Worm (Caenorhabditis elegans) whole organism, L4 larva: ENCODE measurements around the gene anmt-1.

ENCODE experiments used
- D1046.2 ChIP-seq: fragments of 200-800 bp; sonication (Bioruptor generic); IDR thresholded peaks from 2 replicates; pipeline ENCODE4 v1.3.6; 2022; ENCODE audit warnings: missing genetic modification characterization, missing compliant biosample characterization
- F10B5.3 ChIP-seq: sonication (generic microtip); optimal IDR thresholded peaks from 2 replicates; lab custom pipeline; 2016; ENCODE audit warnings: mild to moderate bottlenecking, missing genetic modification characterization, missing compliant biosample characterization
- F26F4.8 ChIP-seq: fragments of 200-800 bp; sonication (Bioruptor generic); conservative IDR thresholded peaks from 2 replicates; pipeline ENCODE4 v1.3.6; 2022; ENCODE audit warnings: missing genetic modification characterization, missing compliant biosample characterization
- F37D6.2 ChIP-seq: sonication (generic microtip); optimal IDR thresholded peaks from 2 replicates; lab custom pipeline; 2016; ENCODE audit warnings: mild to moderate bottlenecking, missing genetic modification characterization, missing compliant biosample characterization
- F49E8.2 ChIP-seq: sonication (generic microtip); optimal IDR thresholded peaks from 2 replicates; lab custom pipeline; 2016; ENCODE audit warnings: missing compliant biosample characterization, mild to moderate bottlenecking, missing genetic modification characterization, borderline replicate concordance
- T20F7.1 ChIP-seq: fragments of 200-800 bp; sonication (Bioruptor generic); optimal IDR thresholded peaks from 2 replicates; lab custom pipeline; 2018; ENCODE audit warnings: mild to moderate bottlenecking, missing genetic modification characterization, missing compliant biosample characterization
- ZK337.2 ChIP-seq: fragments of 200-800 bp; sonication (Bioruptor generic); IDR thresholded peaks from 2 replicates; pipeline ENCODE4 v1.3.6; 2022; ENCODE audit warnings: missing genetic modification reagents, missing genetic modification characterization, missing compliant biosample characterization
- ama-1 ChIP-seq: fragments of 150-350 bp; optimal IDR thresholded peaks from 2 replicates; lab custom pipeline; 2014; ENCODE audit warnings: inconsistent platforms, mixed read lengths
- arid-1 ChIP-seq: fragments of 200-800 bp; sonication (Bioruptor generic); conservative IDR thresholded peaks from 2 replicates; pipeline ENCODE4 v1.3.6; 2022; ENCODE audit warnings: missing genetic modification reagents, missing genetic modification characterization, missing compliant biosample characterization
- attf-4 ChIP-seq: sonication (generic microtip); optimal IDR thresholded peaks from 3 replicates; lab custom pipeline; 2017; ENCODE audit warnings: missing biosample characterization, missing genetic modification characterization
- ceh-28 ChIP-seq: fragments of 150-350 bp; optimal IDR thresholded peaks from 2 replicates; lab custom pipeline; 2014; ENCODE audit warnings: missing biosample characterization, missing genetic modification reagents, missing genetic modification characterization
- ceh-62 ChIP-seq: sonication (generic microtip); optimal IDR thresholded peaks from 2 replicates; lab custom pipeline; 2017; ENCODE audit warnings: missing biosample characterization, missing genetic modification characterization
- ceh-82 ChIP-seq: sonication (generic microtip); optimal IDR thresholded peaks from 2 replicates; lab custom pipeline; 2017; ENCODE audit warnings: missing biosample characterization, missing genetic modification characterization
- ces-1 ChIP-seq: fragments of 150-350 bp; sonication (generic microtip); optimal IDR thresholded peaks from 4 replicates; lab custom pipeline; 2014; ENCODE audit warnings: missing biosample characterization, missing genetic modification reagents, missing genetic modification characterization
- cey-2 ChIP-seq: sonication (generic microtip); optimal IDR thresholded peaks from 3 replicates; lab custom pipeline; 2017; ENCODE audit warnings: missing genetic modification characterization, mild to moderate bottlenecking, missing compliant biosample characterization, antibody characterized with exemption, borderline replicate concordance; ENCODE audit not compliant: insufficient read depth
- dmd-6 ChIP-seq: fragments of 200-800 bp; sonication (Bioruptor generic); IDR thresholded peaks from 2 replicates; pipeline ENCODE4 v1.3.6; 2022; ENCODE audit warnings: missing genetic modification reagents, missing genetic modification characterization, missing compliant biosample characterization
- dmd-8 ChIP-seq: fragments of 200-800 bp; sonication (Bioruptor generic); IDR thresholded peaks from 2 replicates; pipeline ENCODE4 v1.3.6; 2022; ENCODE audit warnings: missing genetic modification characterization, missing compliant biosample characterization
- dpl-1 ChIP-seq: fragments of 150-350 bp; optimal IDR thresholded peaks from 2 replicates; lab custom pipeline; 2014; ENCODE audit warnings: missing biosample characterization, missing genetic modification reagents, missing genetic modification characterization
- dve-1 ChIP-seq: sonication (generic microtip); optimal IDR thresholded peaks from 2 replicates; lab custom pipeline; 2017; ENCODE audit warnings: antibody characterized with exemption, mild to moderate bottlenecking, missing genetic modification characterization, missing compliant biosample characterization; ENCODE audit not compliant: insufficient read depth
- egl-27 ChIP-seq: sonication (generic microtip); optimal IDR thresholded peaks from 3 replicates; lab custom pipeline; 2017; ENCODE audit warnings: missing biosample characterization, missing genetic modification reagents, missing genetic modification characterization
- hlh-11 ChIP-seq: fragments of 200-800 bp; sonication (Bioruptor generic); optimal IDR thresholded peaks from 2 replicates; lab custom pipeline; 2018; ENCODE audit warnings: mild to moderate bottlenecking, missing genetic modification characterization, missing compliant biosample characterization
- jun-1 ChIP-seq: fragments of 150-350 bp; optimal IDR thresholded peaks from 2 replicates; lab custom pipeline; 2014; ENCODE audit warnings: missing biosample characterization, missing genetic modification reagents, missing genetic modification characterization
- lin-1 ChIP-seq: fragments of 200-800 bp; sonication (Bioruptor generic); IDR thresholded peaks from 2 replicates; pipeline ENCODE4 v1.3.6; 2022; ENCODE audit warnings: missing genetic modification reagents, missing genetic modification characterization, missing compliant biosample characterization
- lin-15B ChIP-seq: fragments of 150-350 bp; sonication (generic microtip); optimal IDR thresholded peaks from 3 replicates; lab custom pipeline; 2014; ENCODE audit warnings: missing biosample characterization, missing genetic modification characterization
- lin-29 ChIP-seq: fragments of 200-800 bp; sonication (Bioruptor generic); IDR thresholded peaks from 2 replicates; pipeline ENCODE4 v1.3.6; 2022; ENCODE audit warnings: missing genetic modification reagents, missing genetic modification characterization, missing compliant biosample characterization
- lin-39 ChIP-seq: fragments of 150-350 bp; optimal IDR thresholded peaks from 2 replicates; lab custom pipeline; 2014; ENCODE audit warnings: missing biosample characterization, missing genetic modification reagents, missing genetic modification characterization
- lir-3 ChIP-seq: sonication (generic microtip); optimal IDR thresholded peaks from 2 replicates; lab custom pipeline; 2016; ENCODE audit warnings: mild to moderate bottlenecking, missing genetic modification characterization, missing compliant biosample characterization
- lsy-2 ChIP-seq, 2 experiments: fragments of 150-350 bp in 1 of 2; sonication (generic microtip) in 1 of 2; optimal IDR thresholded peaks; 2 replicates each; lab custom pipeline; 2014 to 2017; ENCODE audit warnings: missing biosample characterization in 2 of 2, missing genetic modification characterization in 2 of 2
- mdl-1 ChIP-seq, 2 experiments: fragments of 150-350 bp in 1 of 2; sonication (generic microtip) in 1 of 2; optimal IDR thresholded peaks; 2 replicates each; lab custom pipeline; 2014 to 2017; ENCODE audit warnings: missing biosample characterization in 2 of 2, missing genetic modification characterization in 2 of 2
- mdt-29 ChIP-seq: fragments of 200-800 bp; sonication (Bioruptor generic); IDR thresholded peaks from 2 replicates; pipeline ENCODE4 v1.3.6; 2022; ENCODE audit warnings: missing genetic modification reagents, missing genetic modification characterization, missing compliant biosample characterization
- mep-1 ChIP-seq: fragments of 150-350 bp; sonication (generic microtip); optimal IDR thresholded peaks from 3 replicates; lab custom pipeline; 2014; ENCODE audit warnings: missing biosample characterization, missing genetic modification characterization
- mes-2 ChIP-seq: sonication (generic microtip); optimal IDR thresholded peaks from 2 replicates; lab custom pipeline; 2016; ENCODE audit warnings: missing genotype, mild to moderate bottlenecking, missing genetic modification characterization, missing compliant biosample characterization; ENCODE audit not compliant: poor library complexity, severe bottlenecking
- mxl-3 ChIP-seq: fragments of 200-800 bp; sonication (Bioruptor generic); optimal IDR thresholded peaks from 2 replicates; lab custom pipeline; 2018; ENCODE audit warnings: mild to moderate bottlenecking, missing genetic modification characterization, missing compliant biosample characterization
- nhr-10 ChIP-seq: fragments of 150-350 bp; optimal IDR thresholded peaks from 2 replicates; lab custom pipeline; 2014; ENCODE audit warnings: missing biosample characterization, missing genetic modification characterization
- nhr-111 ChIP-seq: fragments of 200-800 bp; sonication (Bioruptor generic); optimal IDR thresholded peaks from 2 replicates; lab custom pipeline; 2018; ENCODE audit warnings: mild to moderate bottlenecking, missing genetic modification characterization, missing compliant biosample characterization
- nhr-25 ChIP-seq: sonication (generic microtip); optimal IDR thresholded peaks from 2 replicates; lab custom pipeline; 2017; ENCODE audit warnings: missing genetic modification characterization, mild to moderate bottlenecking, missing compliant biosample characterization, antibody characterized with exemption, moderate library complexity, borderline replicate concordance; ENCODE audit not compliant: insufficient read depth
- nhr-41 ChIP-seq: fragments of 200-800 bp; sonication (Bioruptor generic); IDR thresholded peaks from 2 replicates; pipeline ENCODE4 v1.3.6; 2022; ENCODE audit warnings: missing genetic modification reagents, missing genetic modification characterization, missing compliant biosample characterization
- nhr-48 ChIP-seq: sonication (generic microtip); optimal IDR thresholded peaks from 2 replicates; lab custom pipeline; 2016; ENCODE audit warnings: mild to moderate bottlenecking, missing genetic modification characterization, missing compliant biosample characterization
- nhr-6 ChIP-seq: fragments of 150-350 bp; optimal IDR thresholded peaks from 2 replicates; lab custom pipeline; 2014; ENCODE audit warnings: missing biosample characterization, missing genetic modification characterization
- nhr-76 ChIP-seq: fragments of 150-350 bp; optimal IDR thresholded peaks from 2 replicates; lab custom pipeline; 2014; ENCODE audit warnings: missing biosample characterization, missing genetic modification characterization
- php-3 ChIP-seq: fragments of 200-800 bp; sonication (Bioruptor generic); IDR thresholded peaks from 2 replicates; pipeline ENCODE4 v1.3.6; 2022; ENCODE audit warnings: missing genetic modification reagents, missing genetic modification characterization, missing compliant biosample characterization
- pqm-1 ChIP-seq: sonication (generic microtip); optimal IDR thresholded peaks from 2 replicates; lab custom pipeline; 2017; ENCODE audit warnings: missing biosample characterization, missing genetic modification characterization
- saeg-2 ChIP-seq: fragments of 200-800 bp; sonication (Bioruptor generic); IDR thresholded peaks from 2 replicates; pipeline ENCODE4 v1.3.6; 2022; ENCODE audit warnings: missing genetic modification reagents, missing genetic modification characterization, missing compliant biosample characterization
- set-16 ChIP-seq: fragments of 200-800 bp; sonication (Bioruptor generic); IDR thresholded peaks from 2 replicates; pipeline ENCODE4 v1.3.6; 2022; ENCODE audit warnings: missing genetic modification reagents, missing genetic modification characterization, missing compliant biosample characterization
- snpc-1.2 ChIP-seq: fragments of 200-800 bp; sonication (Bioruptor generic); IDR thresholded peaks from 2 replicates; pipeline ENCODE4 v1.3.6; 2022; ENCODE audit warnings: missing genetic modification reagents, missing genetic modification characterization, missing compliant biosample characterization
- snpc-4 ChIP-seq: fragments of 150-350 bp; optimal IDR thresholded peaks from 2 replicates; lab custom pipeline; 2014; ENCODE audit warnings: missing biosample characterization, missing genetic modification characterization
- spr-3 ChIP-seq: fragments of 200-800 bp; sonication (Bioruptor generic); optimal IDR thresholded peaks from 2 replicates; lab custom pipeline; 2018; ENCODE audit warnings: mild to moderate bottlenecking, missing genetic modification characterization, missing compliant biosample characterization
- unc-62 ChIP-seq, 3 experiments: fragments of 150-350 bp in 1 of 3; sonication (generic microtip); optimal IDR thresholded peaks in 2 of 3; peaks in 1 of 3; 1 replicate in 1 of 3; 2 replicates in 2 of 3; lab custom pipeline; 2014 to 2017; ENCODE audit warnings: missing biosample characterization in 3 of 3, missing genetic modification characterization in 3 of 3, missing genetic modification reagents in 3 of 3, missing genotype in 1 of 3
- vab-7 ChIP-seq: fragments of 200-800 bp; sonication (Bioruptor generic); IDR thresholded peaks from 2 replicates; pipeline ENCODE4 v1.3.6; 2022; ENCODE audit warnings: missing genetic modification reagents, missing genetic modification characterization, missing compliant biosample characterization
- zip-2 ChIP-seq: fragments of 150-350 bp; optimal IDR thresholded peaks from 2 replicates; lab custom pipeline; 2014; ENCODE audit warnings: missing biosample characterization, missing genetic modification characterization

anmt-1 gene

DNA sequence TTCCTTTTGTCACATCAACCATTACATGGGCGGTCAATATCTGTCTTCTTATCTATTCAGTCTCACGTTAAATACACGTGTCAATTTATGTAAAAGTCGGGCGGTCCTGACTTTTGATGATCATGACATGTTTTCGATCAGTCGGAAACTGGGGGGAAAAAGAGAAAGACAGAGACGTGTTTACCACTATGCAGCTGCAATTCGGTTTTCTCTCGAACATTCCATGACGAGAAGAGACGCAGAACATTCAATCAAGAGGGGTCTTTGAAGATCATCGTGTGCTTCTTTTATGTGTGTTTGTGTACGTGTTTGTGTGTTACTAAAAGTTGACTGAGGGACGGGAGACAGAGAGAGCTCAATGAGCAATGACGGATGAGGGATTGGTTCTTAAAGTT, 26.2 kb upstream of the anmt-1 start (continued):
- peak; percentile 89 for TF ChIP-seq lin-1 (GFP tag; lab: Robert Waterston, UW)
- TF ChIP-seq zip-2: peak; percentile 71
- peak; percentile 93 for TF ChIP-seq dmd-6
- TF ChIP-seq lin-29: no peak
- peak; percentile 19 for TF ChIP-seq F37D6.2 (tag; lab: Kevin White, UChicago)
- TF ChIP-seq D1046.2 (GFP tag; lab: Robert Waterston, UW): no peak
- peak; percentile 68 for TF ChIP-seq egl-27 (tag; lab: Kevin White, UChicago)
- TF ChIP-seq saeg-2 (GFP tag; lab: Robert Waterston, UW): peak; percentile 64; the same call in 1 of the 2 replicates
- peak; percentile 72 for TF ChIP-seq nhr-25 (tag; lab: Kevin White, UChicago)
- peak; percentile 90 for TF ChIP-seq cey-2 (tag; lab: Kevin White, UChicago)
- TF ChIP-seq ces-1 (GFP tag; lab: Kevin White, UChicago): no peak
- peak; percentile 15 for TF ChIP-seq pqm-1 (tag; lab: Kevin White, UChicago)
- TF ChIP-seq php-3 (GFP tag; lab: Robert Waterston, UW): peak; percentile 96
- TF ChIP-seq mxl-3 (GFP tag; lab: Kevin White, UChicago): peak; percentile 98
- no peak for TF ChIP-seq snpc-4 (tag; lab: Kevin White, UChicago)
- no peak for TF ChIP-seq ceh-62 (tag; lab: Kevin White, UChicago)
- no peak for TF ChIP-seq attf-4 (tag; lab: Kevin White, UChicago)
- TF ChIP-seq dve-1 (tag; lab: Kevin White, UChicago): peak; percentile 96
- TF ChIP-seq ceh-82 (tag; lab: Kevin White, UChicago): no peak
- no peak for TF ChIP-seq spr-3 (GFP tag; lab: Kevin White, UChicago)
- no peak for TF ChIP-seq vab-7 (GFP tag; lab: Robert Waterston, UW)
- TF ChIP-seq F10B5.3: no peak
- TF ChIP-seq lir-3 (tag; lab: Kevin White, UChicago): no peak
- peak; percentile 97 for TF ChIP-seq nhr-48
- TF ChIP-seq T20F7.1 (GFP tag; lab: Kevin White, UChicago): peak; percentile 82
- TF ChIP-seq mep-1: peak; percentile 90
- TF ChIP-seq ceh-28 (tag; lab: Kevin White, UChicago): peak; percentile 32
- TF ChIP-seq dpl-1 (GFP tag; lab: Kevin White, UChicago): peak; percentile 58
- TF ChIP-seq mdl-1 (tag; optimal IDR thresholded peaks at IDR 0.05; lab: Kevin White, UChicago): peak; percentile 66 to 97
- TF ChIP-seq lin-39 (tag; lab: Kevin White, UChicago): no peak
- TF ChIP-seq dmd-8 (GFP tag; lab: Robert Waterston, UW): no peak
- peak; percentile 80 for TF ChIP-seq nhr-10 (tag; lab: Kevin White, UChicago)
- no peak for TF ChIP-seq ZK337.2
- peak; percentile 23; the same call in 1 of the 2 replicates for TF ChIP-seq set-16 (GFP tag; lab: Robert Waterston, UW)
- TF ChIP-seq F26F4.8 (GFP tag; lab: Robert Waterston, UW): no peak
- 0 out of 2 replicates have a peak, but pooled peaks have one; percentile 36 for TF ChIP-seq arid-1 (GFP tag; lab: Robert Waterston, UW)
- no peak for TF ChIP-seq nhr-111 (GFP tag; lab: Kevin White, UChicago)
- peak; percentile 74 to 87 for TF ChIP-seq lsy-2 (tag; optimal IDR thresholded peaks at IDR 0.05; lab: Kevin White, UChicago)
- TF ChIP-seq nhr-6 (tag; lab: Kevin White, UChicago): no peak
- TF ChIP-seq F49E8.2 (tag; lab: Kevin White, UChicago): no peak
- no peak for TF ChIP-seq mes-2 (tag; lab: Kevin White, UChicago)
- TF ChIP-seq lin-15B (tag; lab: Kevin White, UChicago): no peak
- TF ChIP-seq mdt-29 (GFP tag; lab: Robert Waterston, UW): peak; percentile 97
- TF ChIP-seq snpc-1.2 (GFP tag; lab: Robert Waterston, UW): no peak
- TF ChIP-seq unc-62 (GFP tag; optimal IDR thresholded peaks at IDR 0.05 in 1 of 2; lab: Kevin White, UChicago): peak; percentile 45 to 99
- peak; percentile 31 for TF ChIP-seq unc-62 (tag; optimal IDR thresholded peaks at IDR 0.05; lab: Kevin White, UChicago)
- no peak for TF ChIP-seq nhr-41 (GFP tag; lab: Robert Waterston, UW)
- TF ChIP-seq nhr-76 (tag; lab: Kevin White, UChicago): no peak
- peak; percentile 79 for TF ChIP-seq ama-1 (lab: Kevin White, UChicago)
- TF ChIP-seq jun-1 (tag; lab: Kevin White, UChicago): peak; percentile 49
- peak; percentile 99 for TF ChIP-seq hlh-11 (tag; lab: Kevin White, UChicago)
